Worm (Caenorhabditis elegans) whole organism, L4 larva: ENCODE results near the gene T13C2.3.

Experiments used
- D1046.2 ChIP-seq: fragments of 200-800 bp; sonication (Bioruptor generic); IDR thresholded peaks from 2 replicates; pipeline ENCODE4 v1.3.6; 2022; ENCODE audit warnings: missing genetic modification characterization, missing compliant biosample characterization
- F10B5.3 ChIP-seq: sonication (generic microtip); optimal IDR thresholded peaks from 2 replicates; lab custom pipeline; 2016; ENCODE audit warnings: mild to moderate bottlenecking, missing genetic modification characterization, missing compliant biosample characterization
- F26F4.8 ChIP-seq: fragments of 200-800 bp; sonication (Bioruptor generic); conservative IDR thresholded peaks from 2 replicates; pipeline ENCODE4 v1.3.6; 2022; ENCODE audit warnings: missing genetic modification characterization, missing compliant biosample characterization
- F49E8.2 ChIP-seq: sonication (generic microtip); optimal IDR thresholded peaks from 2 replicates; lab custom pipeline; 2016; ENCODE audit warnings: missing compliant biosample characterization, mild to moderate bottlenecking, missing genetic modification characterization, borderline replicate concordance
- Y105C5A.15 ChIP-seq: fragments of 200-800 bp; sonication (Bioruptor generic); IDR thresholded peaks from 2 replicates; pipeline ENCODE4 v1.3.6; 2022; ENCODE audit warnings: missing genetic modification characterization, missing compliant biosample characterization
- Y48G9A.11 ChIP-seq: fragments of 200-800 bp; sonication (Bioruptor generic); IDR thresholded peaks from 2 replicates; pipeline ENCODE4 v1.3.6; 2022; ENCODE audit warnings: missing genetic modification reagents, missing genetic modification characterization, missing compliant biosample characterization
- ZK337.2 ChIP-seq: fragments of 200-800 bp; sonication (Bioruptor generic); IDR thresholded peaks from 2 replicates; pipeline ENCODE4 v1.3.6; 2022; ENCODE audit warnings: missing genetic modification reagents, missing genetic modification characterization, missing compliant biosample characterization
- ama-1 ChIP-seq: fragments of 150-350 bp; optimal IDR thresholded peaks from 2 replicates; lab custom pipeline; 2014; ENCODE audit warnings: inconsistent platforms, mixed read lengths
- arid-1 ChIP-seq: fragments of 200-800 bp; sonication (Bioruptor generic); conservative IDR thresholded peaks from 2 replicates; pipeline ENCODE4 v1.3.6; 2022; ENCODE audit warnings: missing genetic modification reagents, missing genetic modification characterization, missing compliant biosample characterization
- attf-4 ChIP-seq: sonication (generic microtip); optimal IDR thresholded peaks from 3 replicates; lab custom pipeline; 2017; ENCODE audit warnings: missing biosample characterization, missing genetic modification characterization
- ceh-32 ChIP-seq: sonication (generic microtip); optimal IDR thresholded peaks from 2 replicates; lab custom pipeline; 2016; ENCODE audit warnings: mild to moderate bottlenecking, missing genetic modification characterization, missing compliant biosample characterization; ENCODE audit not compliant: poor library complexity
- ceh-44 ChIP-seq: fragments of 200-800 bp; sonication (Bioruptor generic); IDR thresholded peaks from 2 replicates; pipeline ENCODE4 v1.3.6; 2022; ENCODE audit warnings: missing genetic modification reagents, missing genetic modification characterization, missing compliant biosample characterization
- ces-1 ChIP-seq: fragments of 150-350 bp; sonication (generic microtip); optimal IDR thresholded peaks from 4 replicates; lab custom pipeline; 2014; ENCODE audit warnings: missing biosample characterization, missing genetic modification reagents, missing genetic modification characterization
- ctbp-1 ChIP-seq: fragments of 200-800 bp; sonication (Bioruptor generic); IDR thresholded peaks from 2 replicates; pipeline ENCODE4 v1.3.6; 2022; ENCODE audit warnings: missing genetic modification reagents, missing genetic modification characterization, missing compliant biosample characterization
- daf-16 ChIP-seq, 3 experiments: sonication (generic microtip); optimal IDR thresholded peaks; 2 replicates each; lab custom pipeline; 2016 to 2017; ENCODE audit warnings: missing genetic modification characterization in 3 of 3, missing genetic modification reagents in 3 of 3, mild to moderate bottlenecking in 2 of 3, missing compliant biosample characterization in 2 of 3, missing biosample characterization in 1 of 3, moderate library complexity in 1 of 3
- daf-8 ChIP-seq: fragments of 200-800 bp; sonication (Bioruptor generic); IDR thresholded peaks from 2 replicates; pipeline ENCODE4 v1.3.6; 2022; ENCODE audit warnings: missing genetic modification characterization, missing compliant biosample characterization
- duxl-1 ChIP-seq: sonication (generic microtip); optimal IDR thresholded peaks from 2 replicates; lab custom pipeline; 2016; ENCODE audit warnings: mild to moderate bottlenecking, missing genetic modification characterization, moderate library complexity, missing compliant biosample characterization; ENCODE audit not compliant: poor library complexity
- dve-1 ChIP-seq: sonication (generic microtip); optimal IDR thresholded peaks from 2 replicates; lab custom pipeline; 2017; ENCODE audit warnings: antibody characterized with exemption, mild to moderate bottlenecking, missing genetic modification characterization, missing compliant biosample characterization; ENCODE audit not compliant: insufficient read depth
- fkh-10 ChIP-seq: fragments of 150-350 bp; optimal IDR thresholded peaks from 2 replicates; lab custom pipeline; 2014; ENCODE audit warnings: missing biosample characterization, missing genetic modification reagents, missing genetic modification characterization
- hif-1 ChIP-seq, 2 experiments: sonication (generic microtip); optimal IDR thresholded peaks; 2 replicates each; lab custom pipeline; 2016 to 2017; ENCODE audit warnings: missing compliant biosample characterization in 2 of 2, missing genetic modification characterization in 2 of 2, missing genetic modification reagents in 2 of 2, missing genotype in 2 of 2, mild to moderate bottlenecking in 1 of 2
- hlh-11 ChIP-seq: fragments of 200-800 bp; sonication (Bioruptor generic); optimal IDR thresholded peaks from 2 replicates; lab custom pipeline; 2018; ENCODE audit warnings: mild to moderate bottlenecking, missing genetic modification characterization, missing compliant biosample characterization
- lim-7 ChIP-seq: fragments of 200-800 bp; sonication (Bioruptor generic); IDR thresholded peaks from 2 replicates; pipeline ENCODE4 v1.3.6; 2022; ENCODE audit warnings: missing genetic modification characterization, missing compliant biosample characterization
- lin-1 ChIP-seq: fragments of 200-800 bp; sonication (Bioruptor generic); IDR thresholded peaks from 2 replicates; pipeline ENCODE4 v1.3.6; 2022; ENCODE audit warnings: missing genetic modification reagents, missing genetic modification characterization, missing compliant biosample characterization
- lin-38 ChIP-seq: fragments of 200-800 bp; sonication (Bioruptor generic); IDR thresholded peaks from 2 replicates; pipeline ENCODE4 v1.3.6; 2022; ENCODE audit warnings: missing genetic modification reagents, missing genetic modification characterization, missing compliant biosample characterization
- lin-39 ChIP-seq: fragments of 150-350 bp; optimal IDR thresholded peaks from 2 replicates; lab custom pipeline; 2014; ENCODE audit warnings: missing biosample characterization, missing genetic modification reagents, missing genetic modification characterization
- lsy-2 ChIP-seq, 2 experiments: fragments of 150-350 bp in 1 of 2; sonication (generic microtip) in 1 of 2; optimal IDR thresholded peaks; 2 replicates each; lab custom pipeline; 2014 to 2017; ENCODE audit warnings: missing biosample characterization in 2 of 2, missing genetic modification characterization in 2 of 2
- madf-5 ChIP-seq, 2 experiments: fragments of 200-800 bp; sonication (Bioruptor generic); IDR thresholded peaks; 2 replicates each; pipeline ENCODE4 v1.3.6; 2022; ENCODE audit warnings: missing compliant biosample characterization in 2 of 2, missing genetic modification characterization in 2 of 2
- mdl-1 ChIP-seq, 2 experiments: fragments of 150-350 bp in 1 of 2; sonication (generic microtip) in 1 of 2; optimal IDR thresholded peaks; 2 replicates each; lab custom pipeline; 2014 to 2017; ENCODE audit warnings: missing biosample characterization in 2 of 2, missing genetic modification characterization in 2 of 2
- mes-2 ChIP-seq: sonication (generic microtip); optimal IDR thresholded peaks from 2 replicates; lab custom pipeline; 2016; ENCODE audit warnings: missing genotype, mild to moderate bottlenecking, missing genetic modification characterization, missing compliant biosample characterization; ENCODE audit not compliant: poor library complexity, severe bottlenecking
- mxl-2 ChIP-seq: fragments of 200-800 bp; sonication (Bioruptor generic); conservative IDR thresholded peaks from 2 replicates; pipeline ENCODE4 v1.3.6; 2022; ENCODE audit warnings: missing genetic modification reagents, missing genetic modification characterization, missing compliant biosample characterization
- nhr-10 ChIP-seq: fragments of 150-350 bp; optimal IDR thresholded peaks from 2 replicates; lab custom pipeline; 2014; ENCODE audit warnings: missing biosample characterization, missing genetic modification characterization
- nhr-28 ChIP-seq: fragments of 150-350 bp; optimal IDR thresholded peaks from 2 replicates; lab custom pipeline; 2014; ENCODE audit warnings: missing biosample characterization, missing genetic modification characterization
- nhr-41 ChIP-seq: fragments of 200-800 bp; sonication (Bioruptor generic); IDR thresholded peaks from 2 replicates; pipeline ENCODE4 v1.3.6; 2022; ENCODE audit warnings: missing genetic modification reagents, missing genetic modification characterization, missing compliant biosample characterization
- nhr-42 ChIP-seq: fragments of 200-800 bp; sonication (Bioruptor generic); IDR thresholded peaks from 2 replicates; pipeline ENCODE4 v1.3.6; 2022; ENCODE audit warnings: missing genetic modification characterization, missing compliant biosample characterization
- nhr-48 ChIP-seq: sonication (generic microtip); optimal IDR thresholded peaks from 2 replicates; lab custom pipeline; 2016; ENCODE audit warnings: mild to moderate bottlenecking, missing genetic modification characterization, missing compliant biosample characterization
- pha-4 ChIP-seq, 2 experiments: fragments of 150-350 bp in 1 of 2; fragments of 200-800 bp in 1 of 2; sonication (Bioruptor generic) in 1 of 2; IDR thresholded peaks in 1 of 2; optimal IDR thresholded peaks in 1 of 2; 2 replicates each; pipeline versions ENCODE4 v1.3.6 to Lab custom; 2014 to 2022; ENCODE audit warnings: missing genetic modification characterization in 2 of 2, missing genetic modification reagents in 2 of 2, missing biosample characterization in 1 of 2, missing compliant biosample characterization in 1 of 2
- pqm-1 ChIP-seq: sonication (generic microtip); optimal IDR thresholded peaks from 2 replicates; lab custom pipeline; 2017; ENCODE audit warnings: missing biosample characterization, missing genetic modification characterization
- rbr-2 ChIP-seq: sonication (generic microtip); optimal IDR thresholded peaks from 2 replicates; lab custom pipeline; 2016; ENCODE audit warnings: missing genotype, missing genetic modification characterization, missing compliant biosample characterization
- saeg-2 ChIP-seq: fragments of 200-800 bp; sonication (Bioruptor generic); IDR thresholded peaks from 2 replicates; pipeline ENCODE4 v1.3.6; 2022; ENCODE audit warnings: missing genetic modification reagents, missing genetic modification characterization, missing compliant biosample characterization
- set-16 ChIP-seq: fragments of 200-800 bp; sonication (Bioruptor generic); IDR thresholded peaks from 2 replicates; pipeline ENCODE4 v1.3.6; 2022; ENCODE audit warnings: missing genetic modification reagents, missing genetic modification characterization, missing compliant biosample characterization
- snpc-4 ChIP-seq: fragments of 150-350 bp; optimal IDR thresholded peaks from 2 replicates; lab custom pipeline; 2014; ENCODE audit warnings: missing biosample characterization, missing genetic modification characterization
- tag-97 ChIP-seq: fragments of 200-800 bp; sonication (Bioruptor generic); IDR thresholded peaks from 2 replicates; pipeline ENCODE4 v1.3.6; 2022; ENCODE audit warnings: missing genetic modification characterization, missing compliant biosample characterization
- zip-11 ChIP-seq: fragments of 200-800 bp; sonication (Bioruptor generic); IDR thresholded peaks from 2 replicates; pipeline ENCODE4 v1.3.6; 2022; ENCODE audit warnings: missing genetic modification characterization, missing compliant biosample characterization
- ztf-11 ChIP-seq: fragments of 150-350 bp; optimal IDR thresholded peaks from 2 replicates; lab custom pipeline; 2014; ENCODE audit warnings: missing biosample characterization, missing genetic modification characterization

T13C2.3 gene

DNA sequence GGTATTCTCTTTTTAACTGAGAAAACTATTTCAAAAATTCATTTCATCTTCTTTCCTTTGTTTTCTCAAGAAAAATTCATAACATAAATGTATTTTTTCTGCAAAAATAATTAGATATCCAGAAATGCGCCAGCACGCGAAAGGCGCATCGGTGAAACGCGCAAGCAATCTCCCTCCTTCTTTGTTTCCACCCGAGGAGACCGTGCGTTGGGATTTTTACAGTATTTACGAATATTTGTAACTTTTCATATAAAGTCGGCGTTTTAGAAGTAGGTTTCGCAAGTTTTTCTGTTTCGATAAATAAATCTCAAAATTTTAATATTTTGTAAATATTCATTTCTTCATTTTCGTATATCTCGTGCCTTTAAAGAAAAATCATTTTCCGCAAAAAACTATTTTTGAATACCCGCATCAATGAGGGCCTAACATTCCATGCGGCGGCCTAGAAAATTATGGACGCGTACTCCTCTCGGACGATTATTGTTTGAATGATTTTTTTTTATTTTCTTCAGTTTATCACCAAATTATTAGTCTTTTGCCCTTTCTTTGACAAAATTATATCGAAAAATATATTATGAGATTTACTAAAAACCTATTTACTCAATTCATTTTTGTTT, 12.5 kb upstream of the T13C2.3 start, which contains the start of gene ssup-72 (continued):
- TF ChIP-seq ztf-11 (no peak), tag-97 (GFP tag; lab: Robert Waterston, UW) (no peak), Y48G9A.11 (GFP tag; lab: Robert Waterston, UW) (no peak), daf-8 (no peak), nhr-28 (peak; percentile 2), pha-4 (GFP tag; IDR thresholded peaks at IDR 0.05; lab: Robert Waterston, UW) (no peak), pha-4 (tag; optimal IDR thresholded peaks at IDR 0.05; lab: Kevin White, UChicago) (no peak), pqm-1 (no peak), ces-1 (GFP tag; lab: Kevin White, UChicago) (no peak), nhr-42 (no peak), daf-16 (GFP tag; optimal IDR thresholded peaks at IDR 0.05; lab: Kevin White, UChicago) (no peak), daf-16 (tag; optimal IDR thresholded peaks at IDR 0.05; lab: Kevin White, UChicago) (peak; percentile 32), mxl-2 (GFP tag; lab: Robert Waterston, UW) (no peak), ceh-44 (GFP tag; lab: Robert Waterston, UW) (0 out of 2 replicates have a peak, but pooled peaks have one; percentile 12), Y105C5A.15 (GFP tag; lab: Robert Waterston, UW) (no peak), F49E8.2 (peak; percentile 60), hif-1 (tag; optimal IDR thresholded peaks at IDR 0.05; lab: Kevin White, UChicago) (peak in 1 of 2 experiments; percentile 77), nhr-48 (tag; lab: Kevin White, UChicago) (peak; percentile 36), rbr-2 (tag; lab: Kevin White, UChicago) (peak; percentile 49), nhr-10 (tag; lab: Kevin White, UChicago) (no peak)
- TF ChIP-seq, all 104 proteins: peak for 21

DNA sequence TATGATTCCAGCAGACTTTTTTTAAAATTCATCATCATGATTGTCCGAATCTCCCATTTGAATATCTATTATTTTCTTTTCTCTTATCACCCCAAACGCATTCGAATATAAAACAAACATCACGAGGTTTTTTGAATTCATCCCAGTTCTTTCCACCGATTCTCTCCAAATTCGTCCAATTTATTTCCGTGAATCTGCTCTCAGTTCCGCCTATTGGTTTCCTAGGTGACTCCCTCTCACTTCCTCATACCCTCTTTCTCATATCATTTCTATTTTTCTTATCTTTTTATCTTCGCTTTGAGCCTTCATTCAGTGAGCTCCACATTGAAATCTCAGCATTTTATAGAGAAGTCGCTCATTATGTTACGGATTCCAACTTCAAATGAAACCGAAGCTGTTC, 9.9 kb upstream of the T13C2.3 start, which contains the start of gene T13C2.7:
Gene T13C2.7 (plus strand): TSS at position 301 of the 400 bp plus-strand sequence.
- TF ChIP-seq saeg-2 (GFP tag; lab: Robert Waterston, UW) (no peak), nhr-41 (GFP tag; lab: Robert Waterston, UW) (no peak), nhr-42 (no peak), rbr-2 (tag; lab: Kevin White, UChicago) (no peak), mes-2 (tag; lab: Kevin White, UChicago) (no peak), Y105C5A.15 (GFP tag; lab: Robert Waterston, UW) (no peak), set-16 (no peak), lin-1 (no peak), zip-11 (GFP tag; lab: Robert Waterston, UW) (no peak), nhr-10 (tag; lab: Kevin White, UChicago) (no peak), duxl-1 (tag; lab: Kevin White, UChicago) (no peak), fkh-10 (GFP tag; lab: Kevin White, UChicago) (no peak), lin-39 (no peak)

DNA sequence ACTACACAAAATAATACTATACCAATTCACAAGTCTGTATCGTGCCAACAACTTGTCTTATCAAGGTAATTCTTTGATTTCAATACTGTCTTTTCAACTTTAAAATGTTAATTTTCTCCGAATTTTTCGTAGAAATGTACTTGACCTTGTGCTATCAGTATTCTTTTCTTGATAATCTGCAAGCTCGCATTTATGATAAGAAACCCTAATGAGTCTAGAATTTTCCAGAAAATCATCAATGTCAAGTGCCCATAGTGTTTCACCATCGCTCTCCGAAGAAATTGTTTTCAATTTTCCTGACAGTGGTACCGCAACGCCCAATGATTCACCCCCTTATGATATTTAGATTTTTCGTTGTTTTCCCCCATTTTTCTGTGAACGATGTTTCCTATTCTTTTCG, 7.8 kb upstream of the T13C2.3 start:
- TF ChIP-seq ctbp-1, result no peak
- TF ChIP-seq Y105C5A.15 (GFP tag; lab: Robert Waterston, UW), result no peak
- TF ChIP-seq daf-16 (GFP tag; optimal IDR thresholded peaks at IDR 0.05; lab: Kevin White, UChicago), result no peak
- peak; percentile 89 for TF ChIP-seq daf-16 (tag; optimal IDR thresholded peaks at IDR 0.05; lab: Kevin White, UChicago)
- peak; percentile 4 for TF ChIP-seq pqm-1
- no peak for TF ChIP-seq nhr-41 (GFP tag; lab: Robert Waterston, UW)
- no peak for TF ChIP-seq tag-97 (GFP tag; lab: Robert Waterston, UW)
- TF ChIP-seq lim-7 (GFP tag; lab: Robert Waterston, UW), result no peak
- no peak for TF ChIP-seq mdl-1 (tag; optimal IDR thresholded peaks at IDR 0.05; lab: Kevin White, UChicago)
- no peak for TF ChIP-seq nhr-48 (tag; lab: Kevin White, UChicago)
- TF ChIP-seq attf-4 (tag; lab: Kevin White, UChicago), result no peak
- TF ChIP-seq F10B5.3, result no peak
- TF ChIP-seq dve-1 (tag; lab: Kevin White, UChicago), result peak; percentile 31
- no peak for TF ChIP-seq ama-1 (lab: Kevin White, UChicago)
- peak; percentile 60 for TF ChIP-seq hlh-11 (tag; lab: Kevin White, UChicago)
- no peak for TF ChIP-seq ZK337.2 (GFP tag; lab: Robert Waterston, UW)
- no peak for TF ChIP-seq snpc-4 (tag; lab: Kevin White, UChicago)
- TF ChIP-seq lsy-2 (tag; optimal IDR thresholded peaks at IDR 0.05; lab: Kevin White, UChicago), result no peak
- TF ChIP-seq D1046.2 (GFP tag; lab: Robert Waterston, UW), result no peak
- no peak for TF ChIP-seq F26F4.8 (GFP tag; lab: Robert Waterston, UW)
- TF ChIP-seq arid-1 (GFP tag; lab: Robert Waterston, UW), result no peak
- no peak for TF ChIP-seq ces-1 (GFP tag; lab: Kevin White, UChicago)
- TF ChIP-seq lin-1, result no peak
- TF ChIP-seq lin-38 (GFP tag; lab: Robert Waterston, UW), result no peak
- no peak for TF ChIP-seq madf-5 (GFP tag; IDR thresholded peaks at IDR 0.05; lab: Robert Waterston, UW)
- TF ChIP-seq ceh-32 (tag; lab: Kevin White, UChicago), result no peak
- TF ChIP-seq lin-39, result no peak
